Fruit fly (Drosophila melanogaster): ENCODE results near the gene Cpr35B.

The Cpr35B gene

DNA sequence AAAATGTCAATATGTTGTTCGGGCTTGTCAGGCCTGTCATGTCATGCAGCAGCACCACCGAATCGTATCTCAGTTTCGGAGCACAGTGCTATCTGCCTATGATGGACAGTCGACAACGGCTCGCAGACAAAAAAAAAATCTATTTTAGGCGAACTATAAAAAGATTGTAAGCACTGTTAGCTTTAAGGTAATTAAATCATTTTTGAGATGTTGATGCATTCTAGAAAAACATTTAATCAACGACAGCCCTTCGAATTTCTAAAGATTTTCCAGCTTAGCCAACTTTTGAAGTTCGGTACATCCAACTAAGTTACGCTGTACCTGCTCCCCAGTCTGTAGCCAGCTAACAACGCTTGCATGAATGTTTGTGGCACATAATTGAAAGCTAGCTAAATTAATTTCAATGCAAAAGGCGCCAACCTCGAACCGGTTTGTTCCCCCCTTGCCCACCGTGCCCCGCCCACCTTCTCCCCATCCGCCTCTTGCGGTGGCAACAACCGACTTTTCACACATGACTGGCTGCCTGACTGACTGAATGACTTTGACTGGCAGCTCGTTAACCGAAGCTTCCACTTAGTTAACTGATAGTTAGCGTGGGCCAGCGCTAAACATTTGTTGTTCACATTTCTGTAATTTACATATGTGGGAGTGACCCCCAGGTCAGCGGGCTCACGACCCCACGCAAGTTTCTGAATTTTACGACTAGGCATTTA lies 33.4 kb upstream of the Cpr35B start (continued):
- no peak for TF ChIP-seq Hmx (GFP tag; optimal IDR thresholded peaks at IDR 0.05)
- no peak for TF ChIP-seq NK7.1 (GFP tag; optimal IDR thresholded peaks at IDR 0.05)
- no peak for TF ChIP-seq gt (GFP tag; IDR thresholded peaks at IDR 0.05)
- 0 out of 2 replicates have a peak, but pooled peaks have one; percentile 20 for TF ChIP-seq CG7372 (GFP tag; IDR thresholded peaks at IDR 0.05)
- TF ChIP-seq ewg (GFP tag; optimal IDR thresholded peaks at IDR 0.05) = peak; percentile 19
- no peak for TF ChIP-seq CG2116 (GFP tag; optimal IDR thresholded peaks at IDR 0.05)
- TF ChIP-seq Poxn (GFP tag; IDR thresholded peaks at IDR 0.05) = no peak
- TF ChIP-seq NfI (GFP tag; optimal IDR thresholded peaks at IDR 0.05) = no peak
- TF ChIP-seq prd (optimal IDR thresholded peaks at IDR 0.05) = no peak
- peak; percentile 69 for TF ChIP-seq prd (GFP tag; IDR thresholded peaks at IDR 0.05)
- TF ChIP-seq CG9817 (tag; optimal IDR thresholded peaks at IDR 0.05) = peak; percentile 47
- TF ChIP-seq Sin3A (optimal IDR thresholded peaks at IDR 0.05) = no peak
- no peak for TF ChIP-seq stwl (tag; optimal IDR thresholded peaks at IDR 0.05)
- peak; percentile 96 for TF ChIP-seq grau (tag; optimal IDR thresholded peaks at IDR 0.05)
- TF ChIP-seq pita (GFP tag; optimal IDR thresholded peaks at IDR 0.05) = no peak
- no peak for TF ChIP-seq gce (GFP tag; IDR thresholded peaks at IDR 0.05)
- no peak for TF ChIP-seq B-H2 (GFP tag; optimal IDR thresholded peaks at IDR 0.05)
- TF ChIP-seq nom (GFP tag; optimal IDR thresholded peaks at IDR 0.05) = no peak
- peak; percentile 58; the same call in 2 of the 3 replicates for TF ChIP-seq Mrtf (GFP tag; IDR thresholded peaks at IDR 0.05)
- TF ChIP-seq PHDP (tag; optimal IDR thresholded peaks at IDR 0.05) = peak; percentile 74
- TF ChIP-seq CG4617 (GFP tag; optimal IDR thresholded peaks at IDR 0.05; ENCODE audit: borderline replicate concordance) = no peak
- no peak for TF ChIP-seq insv (GFP tag; optimal IDR thresholded peaks at IDR 0.05)
- TF ChIP-seq esg (GFP tag; conservative IDR thresholded peaks at IDR 0.05) = peak; percentile 68
- no peak for TF ChIP-seq CG3847 (GFP tag; IDR thresholded peaks at IDR 0.05)
- peak; percentile 49 for TF ChIP-seq CG2678 (tag; optimal IDR thresholded peaks at IDR 0.05)
- TF ChIP-seq CG3838 (GFP tag; optimal IDR thresholded peaks at IDR 0.05) = no peak
- TF ChIP-seq gro (GFP tag; optimal IDR thresholded peaks at IDR 0.05) = peak; percentile 8
- no peak for TF ChIP-seq D19B (GFP tag; optimal IDR thresholded peaks at IDR 0.05)
- TF ChIP-seq Dp (GFP tag; optimal IDR thresholded peaks at IDR 0.05) = no peak
- 0 out of 3 replicates have a peak, but pooled peaks have one; percentile 16 for TF ChIP-seq CG17361 (GFP tag; IDR thresholded peaks at IDR 0.05)
- peak; percentile 81; the same call in 2 of the 3 replicates for TF ChIP-seq CG6175 (GFP tag; IDR thresholded peaks at IDR 0.05)
- peak; percentile 32 for TF ChIP-seq Blimp-1 (GFP tag; optimal IDR thresholded peaks at IDR 0.05)
- no peak for TF ChIP-seq disco-r (GFP tag; optimal IDR thresholded peaks at IDR 0.05)
- no peak for TF ChIP-seq HmgD (GFP tag; optimal IDR thresholded peaks at IDR 0.05)
- TF ChIP-seq Nf-YA (GFP tag; IDR thresholded peaks at IDR 0.05) = peak; percentile 63
- TF ChIP-seq br (optimal IDR thresholded peaks at IDR 0.05) = no peak
- peak; percentile 37 for TF ChIP-seq Ada2b (GFP tag; IDR thresholded peaks at IDR 0.05)
- TF ChIP-seq gsb (GFP tag; IDR thresholded peaks at IDR 0.05) = no peak
- TF ChIP-seq vnd (GFP tag; IDR thresholded peaks at IDR 0.05; ENCODE audit: partially characterized antibody) = no peak
- no peak for TF ChIP-seq schlank (tag; optimal IDR thresholded peaks at IDR 0.05)
- no peak for TF ChIP-seq cato (GFP tag; optimal IDR thresholded peaks at IDR 0.05; ENCODE audit: borderline replicate concordance)
- TF ChIP-seq CG18764 (GFP tag; optimal IDR thresholded peaks at IDR 0.05) = no peak
- peak; percentile 3 for TF ChIP-seq Meics (GFP tag; optimal IDR thresholded peaks at IDR 0.05)
- TF ChIP-seq BtbVII (GFP tag; optimal IDR thresholded peaks at IDR 0.05) = no peak
- TF ChIP-seq CG3281 (GFP tag; optimal IDR thresholded peaks at IDR 0.05) = no peak
- TF ChIP-seq vfl (GFP tag; optimal IDR thresholded peaks at IDR 0.05) = no peak
- TF ChIP-seq da (GFP tag; optimal IDR thresholded peaks at IDR 0.05) = no peak
- no peak; the same call in 1 of the 2 replicates for TF ChIP-seq chm (GFP tag; IDR thresholded peaks at IDR 0.05)
- peak; percentile 58; the same call in 1 of the 2 replicates for TF ChIP-seq ro (GFP tag; IDR thresholded peaks at IDR 0.05)
- peak; percentile 79 for TF ChIP-seq Ssrp (tag; optimal IDR thresholded peaks at IDR 0.05)
- no peak for TF ChIP-seq inv (GFP tag; IDR thresholded peaks at IDR 0.05; ENCODE audit: partially characterized antibody)

Measured in whole organism, embryonic.